Fruit fly (Drosophila melanogaster): ENCODE data around the gene Sgt.

Sgt gene

dm6 chr2L:17480943-17481580 is 9.7 kb downstream of the Sgt start, which contains the start of the genes fws and Lamtor3 (continued):
- TF ChIP-seq ase (GFP tag; IDR thresholded peaks at IDR 0.05) (peak; percentile 100), CG12104 (GFP tag; optimal IDR thresholded peaks at IDR 0.05) (peak; percentile 87), CG12236 (GFP tag; optimal IDR thresholded peaks at IDR 0.05) (peak; percentile 57), crp (GFP tag; optimal IDR thresholded peaks at IDR 0.05) (peak in 1 of 2 experiments; percentile 87), Optix (GFP tag; IDR thresholded peaks at IDR 0.05) (peak; percentile 99), toy (GFP tag; IDR thresholded peaks at IDR 0.05) (peak; percentile 98), CG12219 (GFP tag; optimal IDR thresholded peaks at IDR 0.05) (peak; percentile 95), ara (GFP tag; IDR thresholded peaks at IDR 0.05) (peak; percentile 99), CG10209 (GFP tag; optimal IDR thresholded peaks at IDR 0.05) (peak; percentile 99), Hmr (GFP tag; optimal IDR thresholded peaks at IDR 0.05) (peak; percentile 99), gro (GFP tag; optimal IDR thresholded peaks at IDR 0.05) (peak; percentile 73), CG8924 (tag; optimal IDR thresholded peaks at IDR 0.05) (peak; percentile 98), chif (GFP tag; optimal IDR thresholded peaks at IDR 0.05) (peak; percentile 49 to 77), CG17568 (GFP tag; optimal IDR thresholded peaks at IDR 0.05) (peak; percentile 97), klu (GFP tag; IDR thresholded peaks at IDR 0.05) (peak; percentile 98), row (GFP tag; IDR thresholded peaks at IDR 0.05) (peak; percentile 99), schlank (tag; optimal IDR thresholded peaks at IDR 0.05) (peak; percentile 94), trem (tag; optimal IDR thresholded peaks at IDR 0.05) (peak; percentile 95), CG31224 (GFP tag; IDR thresholded peaks at IDR 0.05) (peak; percentile 97), ind (GFP tag; optimal IDR thresholded peaks at IDR 0.05) (peak; percentile 98), Poxn (GFP tag; IDR thresholded peaks at IDR 0.05) (peak; percentile 97), Hmx (GFP tag; optimal IDR thresholded peaks at IDR 0.05) (peak; percentile 61), hkb (optimal IDR thresholded peaks at IDR 0.05) (no peak), hkb (GFP tag; IDR thresholded peaks at IDR 0.05) (peak; percentile 99), cas (GFP tag; IDR thresholded peaks at IDR 0.05) (peak; percentile 98), Lim3 (GFP tag; IDR thresholded peaks at IDR 0.05) (peak; percentile 97), CG18011 (GFP tag; optimal IDR thresholded peaks at IDR 0.05) (peak; percentile 93), CG33557 (GFP tag; optimal IDR thresholded peaks at IDR 0.05) (peak; percentile 85), Gug (GFP tag; IDR thresholded peaks at IDR 0.05) (peak; percentile 99), Dref (GFP tag; IDR thresholded peaks at IDR 0.05) (peak; percentile 74), ken (GFP tag; IDR thresholded peaks at IDR 0.05) (peak; percentile 99), CG7745 (tag; optimal IDR thresholded peaks at IDR 0.05) (peak; percentile 52), CG11695 (GFP tag; IDR thresholded peaks at IDR 0.05) (peak; percentile 99), CG2678 (tag; optimal IDR thresholded peaks at IDR 0.05) (peak; percentile 98), rib (GFP tag; IDR thresholded peaks at IDR 0.05) (peak; percentile 98), disco-r (GFP tag; optimal IDR thresholded peaks at IDR 0.05) (peak; percentile 73), zf30C (GFP tag; optimal IDR thresholded peaks at IDR 0.05) (no peak), CG15073 (GFP tag; optimal IDR thresholded peaks at IDR 0.05) (peak; percentile 79), tx (GFP tag; optimal IDR thresholded peaks at IDR 0.05) (peak; percentile 87), CG33213 (GFP tag; optimal IDR thresholded peaks at IDR 0.05) (peak; percentile 72), CG15514 (GFP tag; optimal IDR thresholded peaks at IDR 0.05) (peak; percentile 94), Fer3 (tag; optimal IDR thresholded peaks at IDR 0.05) (peak; percentile 99), Ptx1 (GFP tag; IDR thresholded peaks at IDR 0.05) (peak; percentile 99), D19A (tag; optimal IDR thresholded peaks at IDR 0.05) (peak; percentile 93), lmd (GFP tag; IDR thresholded peaks at IDR 0.05) (peak; percentile 100), Rx (GFP tag; IDR thresholded peaks at IDR 0.05) (peak; percentile 99), Nf-YB (GFP tag; optimal IDR thresholded peaks at IDR 0.05) (peak; percentile 86), sr (GFP tag; IDR thresholded peaks at IDR 0.05) (peak; percentile 97), MTF-1 (GFP tag; optimal IDR thresholded peaks at IDR 0.05; ENCODE audit: borderline replicate concordance) (peak; percentile 95), CG11085 (GFP tag; IDR thresholded peaks at IDR 0.05) (peak; percentile 99), vvl (GFP tag; IDR thresholded peaks at IDR 0.05) (peak; percentile 100)
